Fruit fly (Drosophila melanogaster) whole organism, embryonic: ENCODE results near the gene chrb.

Experiments
- CG10147 ChIP-seq: fragments of 200-800 bp; sonication (Bioruptor generic); optimal IDR thresholded peaks from 2 replicates; lab custom pipeline; 2019; ENCODE audit warnings: missing biosample characterization, mild to moderate bottlenecking, missing genetic modification characterization, moderate library complexity
- CG12659 ChIP-seq: fragments of 200-800 bp; sonication (Bioruptor generic); optimal IDR thresholded peaks from 3 replicates; lab custom pipeline; 2017; ENCODE audit warnings: mild to moderate bottlenecking, missing biosample characterization, missing genetic modification reagents, missing genetic modification characterization
- CG14860 ChIP-seq: fragments of 200-800 bp; sonication (Bioruptor generic); IDR thresholded peaks from 3 replicates; pipeline ENCODE4 v1.3.6; 2022; ENCODE audit warnings: missing biosample characterization, missing genetic modification characterization; ENCODE audit not compliant: partially characterized antibody
- CG15073 ChIP-seq: fragments of 200-800 bp; sonication (Bioruptor generic); optimal IDR thresholded peaks from 2 replicates; lab custom pipeline; 2016; ENCODE audit warnings: missing biosample characterization, missing genetic modification characterization
- CG1529 ChIP-seq: fragments of 200-800 bp; sonication (Bioruptor generic); optimal IDR thresholded peaks from 3 replicates; lab custom pipeline; 2018; ENCODE audit warnings: missing biosample characterization, missing genetic modification characterization
- CG15601 ChIP-seq: fragments of 200-800 bp; sonication (Bioruptor generic); optimal IDR thresholded peaks from 3 replicates; lab custom pipeline; 2019; ENCODE audit warnings: missing biosample characterization, mild to moderate bottlenecking, missing genetic modification characterization, moderate library complexity
- CG17328 ChIP-seq: fragments of 200-800 bp; sonication (Bioruptor generic); IDR thresholded peaks from 2 replicates; pipeline ENCODE4 v1.3.6; 2022; ENCODE audit warnings: missing biosample characterization, missing genetic modification characterization
- CG17385 ChIP-seq: fragments of 200-800 bp; sonication (Bioruptor generic); optimal IDR thresholded peaks from 3 replicates; lab custom pipeline; 2018; ENCODE audit warnings: missing biosample characterization, mild to moderate bottlenecking, missing genetic modification characterization
- CG18262 ChIP-seq: fragments of 200-800 bp; optimal IDR thresholded peaks from 3 replicates; lab custom pipeline; 2019; ENCODE audit warnings: missing biosample characterization, mild to moderate bottlenecking, missing genetic modification characterization, moderate library complexity
- CG30403 ChIP-seq: fragments of 200-800 bp; sonication (Bioruptor generic); optimal IDR thresholded peaks from 3 replicates; lab custom pipeline; 2016; ENCODE audit warnings: missing biosample characterization, missing genetic modification characterization
- CG31365 ChIP-seq: fragments of 200-800 bp; sonication (Bioruptor generic); optimal IDR thresholded peaks from 2 replicates; lab custom pipeline; 2018; ENCODE audit warnings: missing biosample characterization, mild to moderate bottlenecking, missing genetic modification characterization
- CG31441 ChIP-seq: fragments of 200-800 bp; sonication (Bioruptor generic); IDR thresholded peaks from 2 replicates; pipeline ENCODE4 v1.3.6; 2022; ENCODE audit warnings: missing biosample characterization, missing genetic modification characterization
- CG4282 ChIP-seq: fragments of 200-800 bp; sonication (Bioruptor generic); optimal IDR thresholded peaks from 2 replicates; lab custom pipeline; 2016; ENCODE audit warnings: missing biosample characterization, missing genetic modification characterization
- CG4424 ChIP-seq: fragments of 200-800 bp; sonication (Bioruptor generic); optimal IDR thresholded peaks from 3 replicates; lab custom pipeline; 2016; ENCODE audit warnings: missing biosample characterization, missing genetic modification characterization
- CG5245 ChIP-seq: fragments of 200-800 bp; sonication (Bioruptor generic); optimal IDR thresholded peaks from 3 replicates; lab custom pipeline; 2016; ENCODE audit warnings: missing biosample characterization, missing genetic modification characterization
- CG8478 ChIP-seq: fragments of >200 bp; optimal IDR thresholded peaks from 2 replicates; lab custom pipeline; 2018
- CG8765 ChIP-seq: fragments of 200-800 bp; sonication (Bioruptor generic); IDR thresholded peaks from 2 replicates; pipeline ENCODE4 v1.3.6; 2022; ENCODE audit warnings: missing biosample characterization, missing genetic modification characterization
- CG9437 ChIP-seq: fragments of 200-800 bp; sonication (Bioruptor generic); optimal IDR thresholded peaks from 2 replicates; lab custom pipeline; 2018; ENCODE audit warnings: missing biosample characterization, mild to moderate bottlenecking, missing genetic modification characterization
- CoRest ChIP-seq: fragments of 200-800 bp; sonication (Bioruptor generic); optimal IDR thresholded peaks from 3 replicates; lab custom pipeline; 2018; ENCODE audit warnings: missing biosample characterization, mild to moderate bottlenecking, missing genetic modification characterization, moderate library complexity
- D19A ChIP-seq: fragments of 200-800 bp; optimal IDR thresholded peaks from 3 replicates; lab custom pipeline; 2019; ENCODE audit warnings: missing biosample characterization, mild to moderate bottlenecking, missing genetic modification characterization, moderate library complexity
- Pdp1 ChIP-seq, 2 experiments: fragments of 200-800 bp; sonication (Bioruptor generic); optimal IDR thresholded peaks; 3 replicates each; lab custom pipeline; 2016; ENCODE audit warnings: missing biosample characterization in 2 of 2, missing genetic modification characterization in 2 of 2, mild to moderate bottlenecking in 1 of 2, moderate library complexity in 1 of 2
- Ravus ChIP-seq: fragments of 200-800 bp; sonication (Bioruptor generic); IDR thresholded peaks from 2 replicates; pipeline ENCODE4 v1.3.6; 2022; ENCODE audit warnings: missing biosample characterization, missing genetic modification characterization
- TFAM ChIP-seq: fragments of 200-800 bp; sonication (Bioruptor generic); optimal IDR thresholded peaks from 2 replicates; lab custom pipeline; 2017; ENCODE audit warnings: missing biosample characterization, missing genetic modification characterization, inconsistent platforms
- az2 ChIP-seq: fragments of 200-800 bp; sonication (Bioruptor generic); optimal IDR thresholded peaks from 3 replicates; lab custom pipeline; 2016; ENCODE audit warnings: missing biosample characterization, missing genetic modification characterization
- bab2 ChIP-seq: fragments of 200-800 bp; sonication (Bioruptor generic); optimal IDR thresholded peaks from 2 replicates; lab custom pipeline; 2016; ENCODE audit warnings: missing biosample characterization, missing genetic modification characterization
- br ChIP-seq: fragments of >200 bp; optimal IDR thresholded peaks from 2 replicates; lab custom pipeline; 2017
- bsh ChIP-seq, 2 experiments: fragments of 200-800 bp; sonication (Bioruptor generic); optimal IDR thresholded peaks; 2 replicates each; lab custom pipeline; 2017 to 2018; ENCODE audit warnings: mild to moderate bottlenecking in 2 of 2, missing biosample characterization in 2 of 2, missing genetic modification characterization in 2 of 2, moderate library complexity in 1 of 2
- caup ChIP-seq: fragments of 200-800 bp; sonication (Bioruptor generic); optimal IDR thresholded peaks from 3 replicates; lab custom pipeline; 2017; ENCODE audit warnings: missing biosample characterization, mild to moderate bottlenecking, missing genetic modification characterization, moderate library complexity; ENCODE audit not compliant: severe bottlenecking
- ci ChIP-seq: fragments of 200-800 bp; sonication (Bioruptor generic); IDR thresholded peaks from 3 replicates; pipeline ENCODE4 v1.3.6; 2022; ENCODE audit warnings: missing biosample characterization, missing genetic modification characterization
- dpn ChIP-seq, 2 experiments: fragments of 200-800 bp; sonication (Bioruptor generic); optimal IDR thresholded peaks; 3 replicates each; lab custom pipeline; 2016; ENCODE audit warnings: missing biosample characterization in 2 of 2, missing genetic modification characterization in 2 of 2
- dysf ChIP-seq: fragments of 200-800 bp; sonication (Bioruptor generic); IDR thresholded peaks from 3 replicates; pipeline ENCODE4 v1.3.6; 2022; ENCODE audit warnings: missing biosample characterization, missing genetic modification characterization
- esg ChIP-seq: fragments of 200-800 bp; sonication (Bioruptor generic); conservative IDR thresholded peaks from 2 replicates; pipeline ENCODE4 v1.3.6; 2022; ENCODE audit warnings: missing biosample characterization, missing genetic modification characterization
- eve ChIP-seq, 2 experiments: fragments of >200 bp; optimal IDR thresholded peaks; 2 replicates each; lab custom pipeline; 2017; ENCODE audit warnings: missing biosample characterization in 2 of 2, missing genetic modification characterization in 2 of 2
- fd64A ChIP-seq: fragments of 200-800 bp; sonication (Bioruptor generic); optimal IDR thresholded peaks from 3 replicates; lab custom pipeline; 2018; ENCODE audit warnings: missing biosample characterization, mild to moderate bottlenecking, missing genetic modification characterization
- fd96Cb ChIP-seq: fragments of 200-800 bp; sonication (Bioruptor generic); optimal IDR thresholded peaks from 2 replicates; lab custom pipeline; 2018; ENCODE audit warnings: missing biosample characterization, mild to moderate bottlenecking, missing genetic modification characterization, moderate library complexity
- gem ChIP-seq: fragments of 200-800 bp; sonication (Bioruptor generic); optimal IDR thresholded peaks from 2 replicates; lab custom pipeline; 2019; ENCODE audit warnings: missing biosample characterization, mild to moderate bottlenecking, missing genetic modification characterization, moderate library complexity
- gfzf ChIP-seq: fragments of 200-800 bp; sonication (Bioruptor generic); optimal IDR thresholded peaks from 2 replicates; lab custom pipeline; 2016; ENCODE audit warnings: missing biosample characterization, mild to moderate bottlenecking, missing genetic modification characterization, moderate library complexity
- grn ChIP-seq: fragments of 200-800 bp; sonication (Bioruptor generic); optimal IDR thresholded peaks from 3 replicates; lab custom pipeline; 2017; ENCODE audit warnings: missing biosample characterization, missing genetic modification characterization
- her ChIP-seq: fragments of 200-800 bp; sonication (Bioruptor generic); optimal IDR thresholded peaks from 2 replicates; lab custom pipeline; 2016; ENCODE audit warnings: missing biosample characterization, missing genetic modification characterization
- inv ChIP-seq: fragments of 200-800 bp; sonication (Bioruptor generic); IDR thresholded peaks from 2 replicates; pipeline ENCODE4 v1.3.6; 2022; ENCODE audit warnings: missing biosample characterization, missing genetic modification characterization; ENCODE audit not compliant: partially characterized antibody
- ken ChIP-seq: fragments of 200-800 bp; sonication (Bioruptor generic); IDR thresholded peaks from 3 replicates; pipeline ENCODE4 v1.3.6; 2022; ENCODE audit warnings: missing biosample characterization, missing genetic modification characterization
- nmo ChIP-seq: fragments of 200-800 bp; sonication (Bioruptor generic); optimal IDR thresholded peaks from 2 replicates; lab custom pipeline; 2018; ENCODE audit warnings: missing biosample characterization, mild to moderate bottlenecking, missing genetic modification characterization, moderate library complexity
- pb ChIP-seq: fragments of 200-800 bp; sonication (Bioruptor generic); optimal IDR thresholded peaks from 3 replicates; lab custom pipeline; 2016; ENCODE audit warnings: missing biosample characterization, missing genetic modification characterization
- phol ChIP-seq: fragments of 200-800 bp; sonication (Bioruptor generic); optimal IDR thresholded peaks from 3 replicates; lab custom pipeline; 2018; ENCODE audit warnings: missing biosample characterization, mild to moderate bottlenecking, missing genetic modification characterization, moderate library complexity
- row ChIP-seq: fragments of 200-800 bp; sonication (Bioruptor generic); IDR thresholded peaks from 3 replicates; pipeline ENCODE4 v1.3.6; 2022; ENCODE audit warnings: missing biosample characterization, missing genetic modification characterization
- scrt ChIP-seq: fragments of 200-800 bp; sonication (Bioruptor generic); optimal IDR thresholded peaks from 2 replicates; lab custom pipeline; 2018; ENCODE audit warnings: missing biosample characterization, mild to moderate bottlenecking, missing genetic modification characterization, moderate library complexity
- sim ChIP-seq: fragments of 200-800 bp; sonication (Bioruptor generic); IDR thresholded peaks from 2 replicates; pipeline ENCODE4 v1.3.6; 2022; ENCODE audit warnings: missing biosample characterization, missing genetic modification characterization
- sug ChIP-seq: fragments of 200-800 bp; optimal IDR thresholded peaks from 2 replicates; lab custom pipeline; 2019; ENCODE audit warnings: missing biosample characterization, mild to moderate bottlenecking, missing genetic modification characterization, moderate library complexity
- tin ChIP-seq: fragments of 200-800 bp; sonication (Bioruptor generic); optimal IDR thresholded peaks from 3 replicates; lab custom pipeline; 2016; ENCODE audit warnings: missing biosample characterization, missing genetic modification characterization
- wek ChIP-seq: fragments of 200-800 bp; sonication (Bioruptor generic); optimal IDR thresholded peaks from 3 replicates; lab custom pipeline; 2018; ENCODE audit warnings: missing biosample characterization, mild to moderate bottlenecking, missing genetic modification characterization, moderate library complexity
- wor ChIP-seq: fragments of 200-800 bp; sonication (Bioruptor generic); IDR thresholded peaks from 2 replicates; pipeline ENCODE4 v1.3.6; 2022; ENCODE audit warnings: missing biosample characterization, missing genetic modification characterization

chrb gene

dm6 chr3L:11484483-11484882 lies 2.9 kb upstream of the chrb start (continued):
- TF ChIP-seq wor (GFP tag; lab: Robert Waterston, UW), result peak; percentile 11; the same call in 1 of the 2 replicates
- peak; percentile 22 for TF ChIP-seq CG17385
- no peak for TF ChIP-seq CG8765 (GFP tag; lab: Robert Waterston, UW)
- peak; percentile 59 for TF ChIP-seq CG31441 (GFP tag; lab: Robert Waterston, UW)
- TF ChIP-seq CG4282 (GFP tag; lab: Kevin White, UChicago), result no peak
- 0 out of 2 replicates have a peak, but pooled peaks have one; percentile 9 for TF ChIP-seq CG17328 (GFP tag; lab: Robert Waterston, UW)
- TF ChIP-seq CG9437 (GFP tag; lab: Kevin White, UChicago), result no peak
- TF ChIP-seq CG14860 (GFP tag; lab: Robert Waterston, UW), result no peak
- TF ChIP-seq br, result no peak
- peak; percentile 16 for TF ChIP-seq CG10147 (GFP tag; lab: Kevin White, UChicago)
- peak; percentile 44 for TF ChIP-seq nmo (GFP tag; lab: Kevin White, UChicago)
- TF ChIP-seq ci, result peak; percentile 68; the same call in 1 of the 3 replicates
- TF ChIP-seq CG5245 (GFP tag; lab: Kevin White, UChicago), result peak; percentile 31
- TF ChIP-seq pb, result no peak
- TF ChIP-seq az2 (GFP tag; lab: Kevin White, UChicago), result no peak
- TF ChIP-seq CG30403 (GFP tag; lab: Kevin White, UChicago), result peak; percentile 33
- peak; percentile 30 for TF ChIP-seq bab2
- TF ChIP-seq CG12659, result no peak
- TF ChIP-seq Pdp1 (GFP tag; optimal IDR thresholded peaks at IDR 0.05; lab: Kevin White, UChicago), result peak in 1 of 2 experiments; percentile 9
- TF ChIP-seq CG31365, result no peak
- TF ChIP-seq phol (tag; lab: Kevin White, UChicago), result peak; percentile 64
- peak; percentile 12 for TF ChIP-seq D19A
- TF ChIP-seq scrt (GFP tag; lab: Kevin White, UChicago), result peak; percentile 17
- TF ChIP-seq gfzf (GFP tag; lab: Kevin White, UChicago), result no peak
- TF ChIP-seq fd64A (GFP tag; lab: Kevin White, UChicago), result no peak
- TF ChIP-seq CG1529 (GFP tag; lab: Kevin White, UChicago), result no peak
- peak; percentile 38 for TF ChIP-seq caup (GFP tag; lab: Kevin White, UChicago)
- TF ChIP-seq esg (GFP tag; lab: Robert Waterston, UW), result 0 out of 2 replicates have a peak, but pooled peaks have one; percentile 5
- peak; percentile 27 for TF ChIP-seq CG18262 (tag; lab: Kevin White, UChicago)
- no peak for TF ChIP-seq ken (GFP tag; lab: Robert Waterston, UW)
- peak; percentile 53 for TF ChIP-seq row (GFP tag; lab: Robert Waterston, UW)
- TF ChIP-seq eve (GFP tag; optimal IDR thresholded peaks at IDR 0.05; lab: Kevin White, UChicago), result peak in 1 of 2 experiments; percentile 12
- peak; percentile 52 for TF ChIP-seq tin
- TF ChIP-seq fd96Cb (tag; lab: Kevin White, UChicago), result peak; percentile 52
- peak in 1 of 2 experiments; percentile 10 for TF ChIP-seq dpn (GFP tag; optimal IDR thresholded peaks at IDR 0.05; lab: Kevin White, UChicago)
- no peak for TF ChIP-seq her (GFP tag; lab: Kevin White, UChicago)
- TF ChIP-seq sug (tag; lab: Kevin White, UChicago), result no peak
- no peak for TF ChIP-seq inv
- peak; percentile 53 for TF ChIP-seq gem (tag; lab: Kevin White, UChicago)
- TF ChIP-seq Ravus (GFP tag; lab: Robert Waterston, UW), result no peak
- no peak for TF ChIP-seq CG15073 (GFP tag; lab: Kevin White, UChicago)
- peak; percentile 27; the same call in 1 of the 3 replicates for TF ChIP-seq dysf (GFP tag; lab: Robert Waterston, UW)
- 0 out of 2 replicates have a peak, but pooled peaks have one; percentile 12 for TF ChIP-seq sim (GFP tag; lab: Robert Waterston, UW)
- no peak for TF ChIP-seq wek (GFP tag; lab: Kevin White, UChicago)
- no peak for TF ChIP-seq CG8478 (lab: Kevin White, UChicago)
- peak in 1 of 2 experiments; percentile 20 for TF ChIP-seq bsh (GFP tag; optimal IDR thresholded peaks at IDR 0.05; lab: Kevin White, UChicago)
- no peak for TF ChIP-seq TFAM (GFP tag; lab: Kevin White, UChicago)
- TF ChIP-seq CG4424 (GFP tag; lab: Kevin White, UChicago), result peak; percentile 44
- TF ChIP-seq grn (GFP tag; lab: Kevin White, UChicago), result no peak
- TF ChIP-seq CG15601 (tag; lab: Kevin White, UChicago), result no peak
- peak; percentile 34 for TF ChIP-seq CoRest (tag; lab: Kevin White, UChicago)
